Fruit fly (Drosophila melanogaster) whole organism, wandering third instar larva: ENCODE measurements around the gene CG33337.

Source experiments
- Abd-B ChIP-seq: fragments of >200 bp; optimal IDR thresholded peaks from 2 replicates; lab custom pipeline; 2017; ENCODE audit warnings: missing biosample characterization, missing genetic modification characterization
- CG32264 ChIP-seq: fragments of 200-800 bp; sonication (Bioruptor generic); optimal IDR thresholded peaks from 2 replicates; lab custom pipeline; 2016; ENCODE audit warnings: missing biosample characterization, missing genetic modification characterization
- CG9705 ChIP-seq: fragments of 200-800 bp; sonication (Bioruptor generic); optimal IDR thresholded peaks from 2 replicates; lab custom pipeline; 2018; ENCODE audit warnings: missing biosample characterization, mild to moderate bottlenecking, missing genetic modification characterization
- CrebA ChIP-seq: fragments of 200-800 bp; sonication (Bioruptor generic); optimal IDR thresholded peaks from 2 replicates; lab custom pipeline; 2016; ENCODE audit warnings: missing biosample characterization, mild to moderate bottlenecking, missing genetic modification characterization, borderline replicate concordance
- Dfd ChIP-seq: fragments of >200 bp; optimal IDR thresholded peaks from 2 replicates; lab custom pipeline; 2017; ENCODE audit warnings: missing biosample characterization, missing genetic modification characterization
- GATAd ChIP-seq: sonication (Bioruptor generic); optimal IDR thresholded peaks from 2 replicates; lab custom pipeline; 2016; ENCODE audit warnings: missing biosample characterization, missing genetic modification characterization
- HLH106 ChIP-seq: fragments of 200-800 bp; optimal IDR thresholded peaks from 3 replicates; lab custom pipeline; 2019; ENCODE audit warnings: missing biosample characterization, mild to moderate bottlenecking, missing genetic modification characterization, moderate library complexity
- Hr78 ChIP-seq: fragments of >200 bp; optimal IDR thresholded peaks from 2 replicates; lab custom pipeline; 2017; ENCODE audit warnings: missing biosample characterization, missing genetic modification characterization
- Hr83 ChIP-seq: fragments of 200-300 bp; sonication (Bioruptor generic); optimal IDR thresholded peaks from 2 replicates; lab custom pipeline; 2016; ENCODE audit warnings: missing biosample characterization, mild to moderate bottlenecking, missing genetic modification characterization, moderate library complexity; ENCODE audit not compliant: poor library complexity, severe bottlenecking
- Jra ChIP-seq: sonication (Bioruptor generic); optimal IDR thresholded peaks from 2 replicates; lab custom pipeline; 2016; ENCODE audit warnings: missing biosample characterization, missing genetic modification characterization
- Mio ChIP-seq: sonication (Bioruptor generic); optimal IDR thresholded peaks from 2 replicates; lab custom pipeline; 2016; ENCODE audit warnings: missing biosample characterization, missing genetic modification characterization
- N ChIP-seq: fragments of >200 bp; optimal IDR thresholded peaks from 2 replicates; lab custom pipeline; 2018; ENCODE audit warnings: missing biosample characterization, missing external identifiers, missing genetic modification characterization
- Rel ChIP-seq, 2 experiments: fragments of 200-800 bp; sonication (Bioruptor generic) in 1 of 2; optimal IDR thresholded peaks; 2 replicates in 1 of 2; 3 replicates in 1 of 2; lab custom pipeline; 2016 to 2019; ENCODE audit warnings: mild to moderate bottlenecking in 2 of 2, missing biosample characterization in 2 of 2, missing genetic modification characterization in 2 of 2, moderate library complexity in 1 of 2
- Sp1 ChIP-seq: fragments of 200-800 bp; sonication (Bioruptor generic); optimal IDR thresholded peaks from 3 replicates; lab custom pipeline; 2019; ENCODE audit warnings: missing biosample characterization, mild to moderate bottlenecking, missing genetic modification characterization, moderate library complexity
- Vsx2 ChIP-seq: fragments of 200-300, 225-300 bp; sonication (Bioruptor generic); optimal IDR thresholded peaks from 2 replicates; lab custom pipeline; 2018; ENCODE audit warnings: missing biosample characterization, missing genetic modification characterization; ENCODE audit not compliant: partially characterized antibody
- br ChIP-seq: fragments of 200-800 bp; sonication (Bioruptor generic); optimal IDR thresholded peaks from 2 replicates; lab custom pipeline; 2016; ENCODE audit warnings: missing biosample characterization, missing genetic modification characterization
- brk ChIP-seq: fragments of 200-800 bp; sonication (Bioruptor generic); optimal IDR thresholded peaks from 2 replicates; lab custom pipeline; 2016; ENCODE audit warnings: missing biosample characterization, mild to moderate bottlenecking, missing genetic modification characterization
- dsf ChIP-seq: sonication (Bioruptor generic); optimal IDR thresholded peaks from 2 replicates; lab custom pipeline; 2016; ENCODE audit warnings: missing biosample characterization, missing genetic modification characterization, borderline replicate concordance
- ey ChIP-seq: fragments of 200-800 bp; sonication (Bioruptor generic); optimal IDR thresholded peaks from 2 replicates; lab custom pipeline; 2016; ENCODE audit warnings: missing biosample characterization, missing genetic modification characterization
- h ChIP-seq: fragments of 200-800 bp; sonication (Bioruptor generic); optimal IDR thresholded peaks from 3 replicates; lab custom pipeline; 2016; ENCODE audit warnings: missing biosample characterization, mild to moderate bottlenecking, missing genetic modification characterization
- jim ChIP-seq: fragments of 175-275, 200-325 bp; sonication (Bioruptor generic); optimal IDR thresholded peaks from 2 replicates; lab custom pipeline; 2016; ENCODE audit warnings: missing biosample characterization, mild to moderate bottlenecking, missing genetic modification characterization
- lola ChIP-seq: fragments of >200 bp; optimal IDR thresholded peaks from 2 replicates; lab custom pipeline; 2017; ENCODE audit warnings: missing biosample characterization, missing genetic modification characterization
- pan ChIP-seq: fragments of >200 bp; optimal IDR thresholded peaks from 2 replicates; lab custom pipeline; 2017
- psq ChIP-seq: fragments of 200-800 bp; sonication (Bioruptor generic); optimal IDR thresholded peaks from 3 replicates; lab custom pipeline; 2017; ENCODE audit warnings: missing biosample characterization, mild to moderate bottlenecking, missing genetic modification characterization, moderate library complexity
- rgr ChIP-seq: fragments of 200-800 bp; sonication (Bioruptor generic); optimal IDR thresholded peaks from 3 replicates; lab custom pipeline; 2016; ENCODE audit warnings: missing biosample characterization, mild to moderate bottlenecking, missing genetic modification characterization
- sage ChIP-seq: fragments of 200-800 bp; sonication (Bioruptor generic); optimal IDR thresholded peaks from 2 replicates; lab custom pipeline; 2016; ENCODE audit warnings: missing biosample characterization, mild to moderate bottlenecking, missing genetic modification characterization
- sv ChIP-seq: fragments of 200-800 bp; sonication (Bioruptor generic); optimal IDR thresholded peaks from 3 replicates; lab custom pipeline; 2016; ENCODE audit warnings: missing biosample characterization, missing genetic modification characterization
- tai ChIP-seq: sonication (Bioruptor generic); optimal IDR thresholded peaks from 2 replicates; lab custom pipeline; 2016; ENCODE audit warnings: missing biosample characterization, missing genetic modification characterization
- usp ChIP-seq: fragments of >200 bp; optimal IDR thresholded peaks from 2 replicates; lab custom pipeline; 2017; ENCODE audit warnings: missing biosample characterization, missing genetic modification characterization
- woc ChIP-seq: sonication (Bioruptor generic); optimal IDR thresholded peaks from 2 replicates; lab custom pipeline; 2016; ENCODE audit warnings: missing biosample characterization, mild to moderate bottlenecking, missing genetic modification characterization

Gene CG33337

DNA sequence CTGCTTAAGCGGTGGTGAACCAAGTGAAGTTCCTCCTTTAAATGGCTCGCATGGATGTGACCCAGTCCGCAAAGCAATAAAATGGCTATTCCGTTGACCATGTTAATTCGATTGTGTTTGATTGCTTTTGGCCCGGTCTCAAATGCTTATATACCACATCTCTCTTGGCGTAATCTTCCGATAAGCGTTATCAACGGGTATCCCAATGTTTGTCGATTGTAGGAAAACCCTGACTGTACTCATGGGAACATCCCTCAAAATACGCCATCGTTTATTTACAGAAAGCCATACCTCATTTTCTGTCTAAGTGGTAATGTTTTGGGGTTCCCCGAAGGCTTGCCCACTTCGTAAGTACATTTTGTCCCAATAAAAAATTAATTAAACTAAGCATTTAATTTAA lies 6.4 kb upstream of the CG33337 start, which contains the start of gene CG10183:
Gene CG10183, minus strand, starts transcription at position 101 of the 400 bp plus-strand sequence.
- TF ChIP-seq jim (GFP tag; lab: Kevin White, UChicago): no peak
- no peak for TF ChIP-seq Rel (GFP tag; optimal IDR thresholded peaks at IDR 0.05; lab: Kevin White, UChicago)
- peak; percentile 64 for TF ChIP-seq Rel (tag; optimal IDR thresholded peaks at IDR 0.05; lab: Kevin White, UChicago)
- TF ChIP-seq Hr83: no peak

DNA sequence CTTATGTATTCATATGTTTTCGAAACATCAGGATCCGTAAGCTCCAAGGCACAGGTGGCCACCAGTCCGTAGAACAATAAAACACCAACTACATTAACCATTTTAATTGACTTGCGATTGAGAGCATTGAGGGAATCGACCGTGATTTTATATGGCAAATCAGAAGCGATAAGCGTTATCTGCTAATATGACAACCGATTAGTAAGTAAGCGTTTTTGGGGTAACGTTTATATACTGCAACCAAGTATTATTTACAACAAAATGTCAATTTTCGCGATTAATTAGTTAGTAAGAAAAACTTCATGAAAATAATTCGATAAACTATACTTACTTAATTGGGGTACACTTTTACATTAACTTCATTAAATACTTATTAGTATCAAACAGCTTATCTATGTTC lies 3.6 kb upstream of the CG33337 start, which contains the start of gene CG16723:
Gene CG16723, minus strand, starts transcription at position 101 of the 400 bp plus-strand sequence.
- TF ChIP-seq Abd-B (GFP tag; lab: Kevin White, UChicago): no peak
- no peak for TF ChIP-seq brk (GFP tag; lab: Kevin White, UChicago)
- TF ChIP-seq br: no peak
- TF ChIP-seq Sp1: no peak
- no peak for TF ChIP-seq Hr83
- no peak for TF ChIP-seq CG9705 (GFP tag; lab: Kevin White, UChicago)
- no peak for TF ChIP-seq pan (lab: Kevin White, UChicago)
- no peak for TF ChIP-seq CrebA
- TF ChIP-seq HLH106 (tag; lab: Kevin White, UChicago): no peak
- TF ChIP-seq Vsx2 (GFP tag; lab: Kevin White, UChicago): no peak
- no peak for TF ChIP-seq N (GFP tag; lab: Kevin White, UChicago)
- TF ChIP-seq ey (GFP tag; lab: Kevin White, UChicago): no peak
- TF ChIP-seq usp (GFP tag; lab: Kevin White, UChicago): no peak
- no peak for TF ChIP-seq Hr78 (GFP tag; lab: Kevin White, UChicago)
- no peak for TF ChIP-seq Mio (GFP tag; lab: Kevin White, UChicago)
- TF ChIP-seq tai (GFP tag; lab: Kevin White, UChicago): no peak
- no peak for TF ChIP-seq lola (GFP tag; lab: Kevin White, UChicago)
- TF ChIP-seq woc (GFP tag; lab: Kevin White, UChicago): no peak

DNA sequence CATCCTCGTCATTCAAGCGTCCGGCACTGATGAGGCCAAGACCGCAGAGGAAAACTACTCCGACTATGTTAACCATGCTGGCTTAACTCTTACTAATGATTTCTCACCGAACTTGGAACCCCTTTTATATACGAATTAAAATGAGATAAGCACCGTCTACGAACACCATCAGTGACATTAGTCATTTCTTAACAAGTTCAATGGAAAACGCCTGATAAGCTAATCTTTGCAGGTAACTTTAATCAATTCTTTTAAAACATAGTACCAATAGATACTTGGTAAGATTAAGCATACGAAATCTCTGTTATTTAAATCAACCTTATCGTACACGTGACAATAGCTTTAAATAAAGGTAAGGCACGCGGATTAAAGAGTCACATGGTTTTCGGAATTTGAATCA lies 2.9 kb downstream of the CG33337 start, which contains the start of gene CG10182:
Gene CG10182, minus strand, starts transcription at position 101 of the 400 bp plus-strand sequence.
- no peak for TF ChIP-seq sv (GFP tag; lab: Kevin White, UChicago)
- TF ChIP-seq usp (GFP tag; lab: Kevin White, UChicago): no peak
- TF ChIP-seq tai (GFP tag; lab: Kevin White, UChicago): no peak
- TF ChIP-seq brk (GFP tag; lab: Kevin White, UChicago): no peak
- TF ChIP-seq psq (GFP tag; lab: Kevin White, UChicago): no peak

DNA sequence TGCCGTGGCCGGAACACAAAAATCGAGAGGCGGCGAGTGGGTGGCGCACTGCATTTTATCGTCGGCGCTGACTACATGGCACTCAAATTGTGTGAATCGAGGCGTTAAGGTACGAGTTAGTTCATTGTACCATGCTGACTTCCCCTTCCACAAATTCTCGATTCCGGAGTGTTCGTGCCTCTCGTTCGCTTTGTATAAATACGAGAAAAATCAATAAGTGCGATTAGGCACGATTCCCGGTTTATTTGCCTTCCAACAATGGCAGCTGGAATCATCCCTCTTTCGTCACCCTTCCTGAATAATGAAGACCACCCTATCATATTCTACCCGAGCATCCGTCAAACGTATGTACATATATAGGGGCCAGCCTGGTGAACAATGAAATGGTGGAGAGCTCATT lies 16.0 kb downstream of the CG33337 start:
- no peak for TF ChIP-seq lola (GFP tag; lab: Kevin White, UChicago)
- no peak for TF ChIP-seq tai (GFP tag; lab: Kevin White, UChicago)

DNA sequence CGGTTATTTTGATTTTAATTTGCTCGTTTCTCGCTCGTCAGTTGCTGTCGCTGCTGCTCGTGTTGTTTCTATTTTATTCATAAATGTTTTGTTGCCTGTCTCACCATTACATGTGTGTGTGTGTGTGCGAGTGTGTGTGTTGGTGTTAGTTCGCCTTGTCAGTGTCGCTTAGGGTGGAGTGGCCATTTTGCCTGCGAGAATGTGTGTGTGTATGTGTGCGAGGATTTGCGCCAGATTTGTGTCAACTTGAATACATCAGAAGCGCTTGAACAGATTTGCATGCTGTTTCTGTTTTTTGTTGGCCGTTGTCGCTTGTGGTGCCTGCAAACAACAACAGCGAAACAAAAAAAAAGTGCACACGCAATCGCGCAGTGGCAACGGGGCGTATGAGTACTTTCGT lies 23.4 kb downstream of the CG33337 start:
- no peak for TF ChIP-seq Jra (GFP tag; lab: Kevin White, UChicago)
- TF ChIP-seq rgr (GFP tag; lab: Kevin White, UChicago): no peak
- TF ChIP-seq ey (GFP tag; lab: Kevin White, UChicago): no peak
- TF ChIP-seq Dfd: peak; percentile 75
- no peak for TF ChIP-seq lola (GFP tag; lab: Kevin White, UChicago)
- TF ChIP-seq Abd-B (GFP tag; lab: Kevin White, UChicago): no peak
- no peak for TF ChIP-seq GATAd (GFP tag; lab: Kevin White, UChicago)
- TF ChIP-seq CrebA: no peak
- TF ChIP-seq, all 38 proteins: peak for 1

DNA sequence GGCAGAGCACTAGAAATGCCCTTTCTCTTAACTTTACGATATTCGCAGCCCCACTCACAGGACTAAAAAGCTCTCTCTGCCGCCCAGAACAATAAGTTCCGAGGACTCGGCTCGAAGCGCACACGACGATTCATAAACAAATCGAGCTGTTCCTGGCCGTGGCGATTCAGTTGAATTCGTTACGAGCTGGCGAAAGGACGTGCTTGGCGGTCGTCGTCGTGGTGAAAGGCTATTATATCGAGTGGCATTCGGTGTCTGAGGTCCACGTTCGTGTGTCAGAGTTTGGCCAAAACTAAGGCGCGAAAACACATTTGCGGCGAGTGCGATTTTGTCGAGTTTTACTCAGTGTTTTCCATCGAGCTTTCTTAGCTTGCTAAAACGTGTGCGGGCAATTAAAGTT lies 35.3 kb downstream of the CG33337 start, which contains the start of gene beat-IV:
Gene beat-IV, plus strand, starts transcription at position 169 of the 400 bp plus-strand sequence.
- TF ChIP-seq brk (GFP tag; lab: Kevin White, UChicago) (no peak), Jra (GFP tag; lab: Kevin White, UChicago) (no peak), psq (GFP tag; lab: Kevin White, UChicago) (no peak), h (GFP tag; lab: Kevin White, UChicago) (no peak), dsf (GFP tag; lab: Kevin White, UChicago) (no peak), lola (GFP tag; lab: Kevin White, UChicago) (no peak), HLH106 (tag; lab: Kevin White, UChicago) (no peak), Dfd (no peak), CG32264 (GFP tag; lab: Kevin White, UChicago) (no peak), rgr (GFP tag; lab: Kevin White, UChicago) (no peak), sage (GFP tag; lab: Kevin White, UChicago) (no peak), Hr83 (no peak)
- TF ChIP-seq, all 38 proteins: peak for 0
